Worm (Caenorhabditis elegans) whole organism, early embryonic: ENCODE measurements around the gene F58E6.6.

Source experiments
- aly-1 ChIP-seq: sonication (generic microtip); optimal IDR thresholded peaks from 2 replicates; lab custom pipeline; 2016; ENCODE audit warnings: missing genetic modification characterization, missing compliant biosample characterization
- ama-1 ChIP-seq: fragments of 150-350 bp; optimal IDR thresholded peaks from 2 replicates; lab custom pipeline; 2014
- ceh-13 ChIP-seq: fragments of 200-800 bp; sonication (Bioruptor generic); optimal IDR thresholded peaks from 2 replicates; lab custom pipeline; 2018; ENCODE audit warnings: mild to moderate bottlenecking, missing genetic modification characterization, missing compliant biosample characterization
- flt-1 ChIP-seq: fragments of 200-800 bp; sonication (Bioruptor generic); IDR thresholded peaks from 2 replicates; pipeline ENCODE4 v1.3.6; 2022; ENCODE audit warnings: missing genetic modification characterization, missing compliant biosample characterization
- hmbx-1 ChIP-seq: sonication (generic microtip); optimal IDR thresholded peaks from 2 replicates; lab custom pipeline; 2016; ENCODE audit warnings: mild to moderate bottlenecking, missing genetic modification characterization, missing compliant biosample characterization
- hmg-4 ChIP-seq: fragments of 200-800 bp; sonication (Bioruptor generic); optimal IDR thresholded peaks from 2 replicates; lab custom pipeline; 2018; ENCODE audit warnings: mild to moderate bottlenecking, missing genetic modification characterization, missing compliant biosample characterization
- pes-1 ChIP-seq: fragments of 200-800 bp; sonication (Bioruptor generic); IDR thresholded peaks from 2 replicates; pipeline ENCODE4 v1.3.6; 2022; ENCODE audit warnings: missing genetic modification reagents, missing genetic modification characterization, missing compliant biosample characterization

DNA sequence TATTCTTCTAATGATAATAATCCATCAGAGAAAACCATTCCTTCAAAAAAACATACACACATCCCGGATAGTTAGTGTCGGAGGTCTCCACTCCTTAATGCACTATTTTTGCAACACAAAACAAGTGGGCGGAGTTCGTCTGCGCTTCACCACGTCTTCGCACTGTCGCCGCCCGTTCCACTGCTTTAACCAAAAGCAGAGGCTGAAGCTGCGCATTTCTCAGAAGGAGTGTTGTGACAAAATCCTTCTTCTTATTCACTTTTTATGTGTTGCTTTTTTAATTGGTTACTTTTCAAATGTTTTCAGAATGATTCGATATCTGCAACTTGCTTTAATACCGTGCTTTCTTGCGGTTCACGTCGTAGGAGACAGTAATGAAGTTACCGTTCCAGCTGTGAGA is 7.9 kb downstream of the F58E6.6 start, which contains the start of gene F58E6.13:
- no peak for TF ChIP-seq ama-1 (lab: Kevin White, UChicago)
- no peak for TF ChIP-seq hmbx-1
- TF ChIP-seq pes-1 (GFP tag; lab: Robert Waterston, UW), result no peak
- TF ChIP-seq ceh-13 (GFP tag; lab: Kevin White, UChicago), result no peak
- no peak for TF ChIP-seq flt-1
- TF ChIP-seq aly-1 (tag; lab: Kevin White, UChicago), result no peak
- TF ChIP-seq hmg-4 (GFP tag; lab: Kevin White, UChicago), result no peak
